Fruit fly (Drosophila melanogaster) whole organism, embryonic: ENCODE results near the gene CG32487.

Experiments
- Ada2b ChIP-seq: fragments of 200-800 bp; sonication (Bioruptor generic); IDR thresholded peaks from 2 replicates; pipeline ENCODE4 v1.3.6; 2022; ENCODE audit warnings: missing biosample characterization, missing genetic modification characterization
- Adf1 ChIP-seq: fragments of 200-800 bp; sonication (Bioruptor generic); IDR thresholded peaks from 2 replicates; pipeline ENCODE4 v1.3.6; 2022; ENCODE audit warnings: missing biosample characterization, missing genetic modification characterization
- CG10366 ChIP-seq: fragments of 200-800 bp; sonication (Bioruptor generic); IDR thresholded peaks from 2 replicates; pipeline ENCODE4 v1.3.6; 2022; ENCODE audit warnings: missing biosample characterization, missing genetic modification characterization
- CG10654 ChIP-seq: fragments of 200-800 bp; sonication (Bioruptor generic); optimal IDR thresholded peaks from 2 replicates; lab custom pipeline; 2016; ENCODE audit warnings: missing biosample characterization, missing genetic modification characterization
- CG11560 ChIP-seq: fragments of 200-800 bp; sonication (Bioruptor generic); IDR thresholded peaks from 3 replicates; pipeline ENCODE4 v1.3.6; 2022; ENCODE audit warnings: missing biosample characterization, missing genetic modification characterization
- CG12071 ChIP-seq: fragments of 200-800 bp; sonication (Bioruptor generic); optimal IDR thresholded peaks from 3 replicates; lab custom pipeline; 2018; ENCODE audit warnings: missing biosample characterization, mild to moderate bottlenecking, missing genetic modification characterization
- CG12236 ChIP-seq: fragments of 200-800 bp; sonication (Bioruptor generic); optimal IDR thresholded peaks from 2 replicates; lab custom pipeline; 2016; ENCODE audit warnings: missing biosample characterization, missing genetic modification characterization
- CG15514 ChIP-seq: fragments of 200-800 bp; sonication (Bioruptor generic); optimal IDR thresholded peaks from 3 replicates; lab custom pipeline; 2017; ENCODE audit warnings: missing biosample characterization, missing genetic modification characterization, mild to moderate bottlenecking, moderate library complexity, missing genetic modification reagents
- CG17186 ChIP-seq: fragments of 200-800 bp; sonication (Bioruptor generic); optimal IDR thresholded peaks from 3 replicates; lab custom pipeline; 2017; ENCODE audit warnings: missing biosample characterization, missing genetic modification reagents, missing genetic modification characterization
- CG17359 ChIP-seq: fragments of 200-800 bp; sonication (Bioruptor generic); optimal IDR thresholded peaks from 3 replicates; lab custom pipeline; 2018; ENCODE audit warnings: missing biosample characterization, mild to moderate bottlenecking, missing genetic modification characterization, moderate library complexity
- CG17612 ChIP-seq: fragments of 200-800 bp; sonication (Bioruptor generic); IDR thresholded peaks from 2 replicates; pipeline ENCODE4 v1.3.6; 2022; ENCODE audit warnings: missing biosample characterization, missing genetic modification characterization
- CG17912 ChIP-seq: fragments of 200-800 bp; sonication (Bioruptor generic); optimal IDR thresholded peaks from 2 replicates; lab custom pipeline; 2018; ENCODE audit warnings: missing biosample characterization, mild to moderate bottlenecking, missing genetic modification characterization
- CG18764 ChIP-seq: fragments of 200-800 bp; sonication (Bioruptor generic); optimal IDR thresholded peaks from 3 replicates; lab custom pipeline; 2016; ENCODE audit warnings: missing biosample characterization, missing genetic modification characterization
- CG2120 ChIP-seq: fragments of 200-800 bp; sonication (Bioruptor generic); optimal IDR thresholded peaks from 3 replicates; lab custom pipeline; 2016; ENCODE audit warnings: missing biosample characterization, missing genetic modification characterization
- CG2712 ChIP-seq: fragments of 200-800 bp; optimal IDR thresholded peaks from 3 replicates; lab custom pipeline; 2019; ENCODE audit warnings: missing biosample characterization, mild to moderate bottlenecking, missing genetic modification characterization, moderate library complexity
- CG31224 ChIP-seq: fragments of 200-800 bp; sonication (Bioruptor generic); IDR thresholded peaks from 2 replicates; pipeline ENCODE4 v1.3.6; 2022; ENCODE audit warnings: missing biosample characterization, missing genetic modification characterization
- CG3163 ChIP-seq: fragments of 200-800 bp; sonication (Bioruptor generic); optimal IDR thresholded peaks from 3 replicates; lab custom pipeline; 2016; ENCODE audit warnings: missing biosample characterization, missing genetic modification characterization
- CG4707 ChIP-seq: fragments of 200-800 bp; sonication (Bioruptor generic); optimal IDR thresholded peaks from 2 replicates; lab custom pipeline; 2018; ENCODE audit warnings: missing biosample characterization, mild to moderate bottlenecking, missing genetic modification characterization, moderate library complexity
- CG6654 ChIP-seq: fragments of 200-800 bp; sonication (Bioruptor generic); optimal IDR thresholded peaks from 2 replicates; lab custom pipeline; 2017; ENCODE audit warnings: missing biosample characterization, mild to moderate bottlenecking, missing genetic modification characterization
- CG6689 ChIP-seq: fragments of 200-800 bp; sonication (Bioruptor generic); IDR thresholded peaks from 2 replicates; pipeline ENCODE4 v1.3.6; 2022; ENCODE audit warnings: missing biosample characterization, missing genetic modification characterization
- CG7928 ChIP-seq: fragments of 200-800 bp; sonication (Bioruptor generic); optimal IDR thresholded peaks from 2 replicates; lab custom pipeline; 2017; ENCODE audit warnings: missing biosample characterization, mild to moderate bottlenecking, missing genetic modification characterization
- CG8478 ChIP-seq: fragments of >200 bp; optimal IDR thresholded peaks from 2 replicates; lab custom pipeline; 2018
- CG9609 ChIP-seq: fragments of 200-800 bp; sonication (Bioruptor generic); optimal IDR thresholded peaks from 3 replicates; lab custom pipeline; 2016; ENCODE audit warnings: missing biosample characterization, missing genetic modification characterization
- CG9876 ChIP-seq: fragments of 200-800 bp; sonication (Bioruptor generic); optimal IDR thresholded peaks from 2 replicates; lab custom pipeline; 2016; ENCODE audit warnings: missing biosample characterization, missing genetic modification characterization
- Camta ChIP-seq: fragments of 200-800 bp; sonication (Bioruptor generic); optimal IDR thresholded peaks from 2 replicates; lab custom pipeline; 2016; ENCODE audit warnings: missing biosample characterization, missing genetic modification characterization
- Dfd ChIP-seq, 2 experiments: fragments of >200 bp; optimal IDR thresholded peaks; 2 replicates each; lab custom pipeline; 2017; ENCODE audit warnings: missing biosample characterization in 2 of 2, missing genetic modification characterization in 2 of 2
- HHEX ChIP-seq: fragments of 200-800 bp; sonication (Bioruptor generic); optimal IDR thresholded peaks from 3 replicates; lab custom pipeline; 2017; ENCODE audit warnings: missing biosample characterization, mild to moderate bottlenecking, missing genetic modification characterization, missing genetic modification reagents
- Hmx ChIP-seq: fragments of 200-800 bp; sonication (Bioruptor generic); optimal IDR thresholded peaks from 2 replicates; lab custom pipeline; 2016; ENCODE audit warnings: missing biosample characterization, missing genetic modification characterization
- Jarid2 ChIP-seq: fragments of 200-800 bp; sonication (Bioruptor generic); optimal IDR thresholded peaks from 3 replicates; lab custom pipeline; 2017; ENCODE audit warnings: mild to moderate bottlenecking, missing biosample characterization, missing genetic modification reagents, missing genetic modification characterization
- Rfx ChIP-seq: fragments of 200-800 bp; sonication (Bioruptor generic); IDR thresholded peaks from 2 replicates; pipeline ENCODE4 v1.3.6; 2022; ENCODE audit warnings: missing biosample characterization, missing genetic modification characterization
- Side ChIP-seq: fragments of 200-800 bp; sonication (Bioruptor generic); optimal IDR thresholded peaks from 2 replicates; lab custom pipeline; 2016; ENCODE audit warnings: missing biosample characterization, missing genetic modification characterization
- Sry-δ ChIP-seq: fragments of 200-800 bp; sonication (Bioruptor generic); optimal IDR thresholded peaks from 2 replicates; lab custom pipeline; 2016; ENCODE audit warnings: missing biosample characterization, missing genetic modification characterization
- Ssrp ChIP-seq: fragments of 200-800 bp; sonication (Bioruptor generic); optimal IDR thresholded peaks from 2 replicates; lab custom pipeline; 2018; ENCODE audit warnings: missing biosample characterization, mild to moderate bottlenecking, missing genetic modification characterization, moderate library complexity
- ac ChIP-seq: fragments of 200-800 bp; sonication (Bioruptor generic); optimal IDR thresholded peaks from 3 replicates; lab custom pipeline; 2017; ENCODE audit warnings: missing biosample characterization, mild to moderate bottlenecking, missing genetic modification characterization
- bsh ChIP-seq, 2 experiments: fragments of 200-800 bp; sonication (Bioruptor generic); optimal IDR thresholded peaks; 2 replicates each; lab custom pipeline; 2017 to 2018; ENCODE audit warnings: mild to moderate bottlenecking in 2 of 2, missing biosample characterization in 2 of 2, missing genetic modification characterization in 2 of 2, moderate library complexity in 1 of 2
- chinmo ChIP-seq: fragments of 200-800 bp; sonication (Bioruptor generic); IDR thresholded peaks from 4 replicates; pipeline ENCODE4 v1.3.6; 2022; ENCODE audit warnings: missing biosample characterization, missing genetic modification characterization; ENCODE audit not compliant: partially characterized antibody
- dmrt11E ChIP-seq: fragments of 200-800 bp; sonication (Bioruptor generic); optimal IDR thresholded peaks from 3 replicates; lab custom pipeline; 2018; ENCODE audit warnings: missing biosample characterization, mild to moderate bottlenecking, missing genetic modification characterization, moderate library complexity
- ewg ChIP-seq: fragments of 200-800 bp; sonication (Bioruptor generic); optimal IDR thresholded peaks from 3 replicates; lab custom pipeline; 2017; ENCODE audit warnings: mild to moderate bottlenecking, missing biosample characterization, missing genetic modification reagents, missing genetic modification characterization
- fru ChIP-seq: fragments of >200 bp; optimal IDR thresholded peaks from 2 replicates; lab custom pipeline; 2017
- ftz-f1 ChIP-seq: fragments of 200-800 bp; sonication (Bioruptor generic); optimal IDR thresholded peaks from 2 replicates; lab custom pipeline; 2016; ENCODE audit warnings: missing biosample characterization, missing genetic modification characterization
- fu2 ChIP-seq: fragments of 200-800 bp; sonication (Bioruptor generic); optimal IDR thresholded peaks from 2 replicates; lab custom pipeline; 2016; ENCODE audit warnings: missing biosample characterization, missing genetic modification characterization
- grn ChIP-seq: fragments of 200-800 bp; sonication (Bioruptor generic); optimal IDR thresholded peaks from 3 replicates; lab custom pipeline; 2017; ENCODE audit warnings: missing biosample characterization, missing genetic modification characterization
- ind ChIP-seq: fragments of 200-800 bp; sonication (Bioruptor generic); optimal IDR thresholded peaks from 3 replicates; lab custom pipeline; 2016; ENCODE audit warnings: missing biosample characterization, missing genetic modification characterization
- jumu ChIP-seq: fragments of 200-800 bp; sonication (Bioruptor generic); optimal IDR thresholded peaks from 3 replicates; lab custom pipeline; 2016; ENCODE audit warnings: missing biosample characterization, missing genetic modification characterization
- kay ChIP-seq: fragments of 200-800 bp; sonication (Bioruptor generic); optimal IDR thresholded peaks from 2 replicates; lab custom pipeline; 2016; ENCODE audit warnings: missing biosample characterization, missing genetic modification characterization
- maf-S ChIP-seq: fragments of 200-800 bp; sonication (Bioruptor generic); optimal IDR thresholded peaks from 2 replicates; lab custom pipeline; 2016; ENCODE audit warnings: missing biosample characterization, missing genetic modification characterization
- mld ChIP-seq: fragments of 200-800 bp; sonication (Bioruptor generic); IDR thresholded peaks from 3 replicates; pipeline ENCODE4 v1.3.6; 2022; ENCODE audit warnings: missing biosample characterization, missing genetic modification characterization; ENCODE audit not compliant: partially characterized antibody
- repo ChIP-seq: fragments of 200-800 bp; sonication (Bioruptor generic); optimal IDR thresholded peaks from 2 replicates; lab custom pipeline; 2016; ENCODE audit warnings: missing biosample characterization, missing genetic modification characterization
- sna ChIP-seq: fragments of 200-800 bp; sonication (Bioruptor generic); IDR thresholded peaks from 2 replicates; pipeline ENCODE4 v1.3.6; 2022; ENCODE audit warnings: missing biosample characterization, missing genetic modification characterization; ENCODE audit not compliant: partially characterized antibody
- wdn ChIP-seq: fragments of 200-800 bp; sonication (Bioruptor generic); IDR thresholded peaks from 2 replicates; pipeline ENCODE4 v1.3.6; 2022; ENCODE audit warnings: missing biosample characterization, missing genetic modification characterization

CG32487 gene

dm6 chr3L:3035769-3036583 is 18.9 kb upstream of the CG32487 start (continued):
- TF ChIP-seq maf-S (GFP tag; lab: Kevin White, UChicago) = peak; percentile 13
- peak; percentile 36; the same call in 1 of the 2 replicates for TF ChIP-seq CG31224 (GFP tag; lab: Robert Waterston, UW)
- TF ChIP-seq kay (GFP tag; lab: Kevin White, UChicago) = peak; percentile 60
- TF ChIP-seq CG9876 = peak; percentile 33
- TF ChIP-seq fu2 = peak; percentile 47
- peak; percentile 57 for TF ChIP-seq CG17186 (GFP tag; lab: Kevin White, UChicago)
- TF ChIP-seq CG12236 (GFP tag; lab: Kevin White, UChicago) = peak; percentile 48
- TF ChIP-seq repo (GFP tag; lab: Kevin White, UChicago) = peak; percentile 34
- peak; percentile 85 for TF ChIP-seq HHEX (GFP tag; lab: Kevin White, UChicago)
- peak; percentile 82 for TF ChIP-seq CG17359 (tag; lab: Kevin White, UChicago)
- TF ChIP-seq dmrt11E (tag; lab: Kevin White, UChicago) = peak; percentile 87
- peak; percentile 63 for TF ChIP-seq CG18764 (GFP tag; lab: Kevin White, UChicago)
- peak; percentile 85 for TF ChIP-seq CG2120 (GFP tag; lab: Kevin White, UChicago)
- peak; percentile 56 for TF ChIP-seq CG10654 (GFP tag; lab: Kevin White, UChicago)
- peak; percentile 73 to 88 for TF ChIP-seq bsh (GFP tag; optimal IDR thresholded peaks at IDR 0.05; lab: Kevin White, UChicago)
- peak; percentile 58 for TF ChIP-seq ewg (GFP tag; lab: Kevin White, UChicago)
- TF ChIP-seq CG15514 (GFP tag; lab: Kevin White, UChicago) = peak; percentile 78
- TF ChIP-seq CG17612 = no peak
- peak; percentile 46 for TF ChIP-seq CG7928 (GFP tag; lab: Kevin White, UChicago)
- peak; percentile 84 for TF ChIP-seq CG6689
- TF ChIP-seq CG4707 (GFP tag; lab: Kevin White, UChicago) = peak; percentile 65
- peak; percentile 54 for TF ChIP-seq grn
- no peak for TF ChIP-seq Dfd (GFP tag; optimal IDR thresholded peaks at IDR 0.05; lab: Kevin White, UChicago)
- TF ChIP-seq CG10366 = peak; percentile 75
- TF ChIP-seq Sry-δ = peak; percentile 43
- TF ChIP-seq ind (GFP tag; lab: Kevin White, UChicago) = peak; percentile 75
- TF ChIP-seq mld (GFP tag; lab: Robert Waterston, UW) = no peak
- TF ChIP-seq CG11560 (tag; lab: Robert Waterston, UW) = no peak
- TF ChIP-seq CG2712 (tag; lab: Kevin White, UChicago) = peak; percentile 88
- peak; percentile 77 for TF ChIP-seq Camta (GFP tag; lab: Kevin White, UChicago)
- TF ChIP-seq Jarid2 (GFP tag; lab: Kevin White, UChicago) = peak; percentile 68
- peak; percentile 50 for TF ChIP-seq jumu
- TF ChIP-seq CG6654 (GFP tag; lab: Kevin White, UChicago) = peak; percentile 58
- peak; percentile 67 for TF ChIP-seq CG12071 (GFP tag; lab: Kevin White, UChicago)
- peak; percentile 74; the same call in 2 of the 4 replicates for TF ChIP-seq chinmo
- TF ChIP-seq wdn (GFP tag; lab: Robert Waterston, UW) = peak; percentile 61
- peak; percentile 42 for TF ChIP-seq CG3163 (GFP tag; lab: Kevin White, UChicago)
- TF ChIP-seq Ada2b = peak; percentile 78
- TF ChIP-seq CG9609 (GFP tag; lab: Kevin White, UChicago) = peak; percentile 61
- no peak for TF ChIP-seq CG17912 (GFP tag; lab: Kevin White, UChicago)
- TF ChIP-seq Hmx = peak; percentile 10
- TF ChIP-seq sna (GFP tag; lab: Robert Waterston, UW) = no peak
- peak; percentile 85 for TF ChIP-seq Rfx
- peak; percentile 86 for TF ChIP-seq Side (GFP tag; lab: Kevin White, UChicago)
- TF ChIP-seq ac (GFP tag; lab: Kevin White, UChicago) = peak; percentile 48
- no peak for TF ChIP-seq CG8478 (lab: Kevin White, UChicago)
- peak; percentile 84 for TF ChIP-seq Ssrp (tag; lab: Kevin White, UChicago)
- TF ChIP-seq Adf1 (GFP tag; lab: Robert Waterston, UW) = peak; percentile 64; the same call in 1 of the 2 replicates
- no peak for TF ChIP-seq fru
- TF ChIP-seq ftz-f1 (GFP tag; lab: Kevin White, UChicago) = no peak
